Fruit fly (Drosophila melanogaster): Measurements from ENCODE around the gene CG9705.

CG9705 gene

DNA sequence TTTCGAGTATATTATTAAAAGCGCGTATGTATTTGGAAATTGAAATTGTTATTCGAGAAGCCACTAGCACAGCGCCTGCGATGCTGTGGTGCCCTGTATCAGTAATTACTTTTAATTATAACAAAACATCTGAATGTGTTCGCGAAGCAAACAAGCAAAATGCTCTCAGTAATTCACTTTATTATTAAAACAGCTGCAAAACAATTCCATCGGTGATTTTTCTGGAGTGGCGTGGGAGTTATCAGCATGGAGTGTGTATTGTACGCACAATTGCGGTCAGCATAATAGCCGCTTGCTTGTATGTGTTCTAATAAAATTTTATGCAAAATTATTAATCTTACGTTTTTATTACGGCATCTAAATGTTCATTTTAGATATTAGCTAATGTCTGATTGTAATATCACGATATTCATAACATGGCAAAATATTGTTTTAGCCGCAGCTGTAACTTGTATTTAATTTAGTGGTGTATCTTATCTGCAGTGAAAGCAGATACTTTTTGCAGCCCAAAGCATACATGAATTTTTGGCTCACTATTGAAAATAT is 2.4 kb downstream of the CG9705 start (continued):
- TF ChIP-seq CG18011 (GFP tag; optimal IDR thresholded peaks at IDR 0.05): no peak
- TF ChIP-seq grau (tag; optimal IDR thresholded peaks at IDR 0.05): peak; percentile 70
- TF ChIP-seq Ssrp (tag; optimal IDR thresholded peaks at IDR 0.05): peak; percentile 77
- peak; percentile 72 for TF ChIP-seq Chrac-16 (GFP tag; optimal IDR thresholded peaks at IDR 0.05)
- TF ChIP-seq Hmr (GFP tag; optimal IDR thresholded peaks at IDR 0.05): peak; percentile 73
- no peak; the same call in 1 of the 2 replicates for TF ChIP-seq CG31441 (GFP tag; IDR thresholded peaks at IDR 0.05)
- no peak for TF ChIP-seq Bdp1 (GFP tag; optimal IDR thresholded peaks at IDR 0.05)
- TF ChIP-seq trem (tag; optimal IDR thresholded peaks at IDR 0.05): peak; percentile 68
- TF ChIP-seq CG17612 (GFP tag; IDR thresholded peaks at IDR 0.05): peak; percentile 39; the same call in 1 of the 2 replicates
- TF ChIP-seq gsb (GFP tag; IDR thresholded peaks at IDR 0.05): peak; percentile 56; the same call in 1 of the 2 replicates
- TF ChIP-seq CG8388 (GFP tag; optimal IDR thresholded peaks at IDR 0.05): peak; percentile 72
- TF ChIP-seq da (GFP tag; optimal IDR thresholded peaks at IDR 0.05): no peak
- TF ChIP-seq cato (GFP tag; optimal IDR thresholded peaks at IDR 0.05; ENCODE audit: borderline replicate concordance): peak; percentile 23
- peak; percentile 80 for TF ChIP-seq Ptx1 (GFP tag; IDR thresholded peaks at IDR 0.05)
- TF ChIP-seq Kr (GFP tag; optimal IDR thresholded peaks at IDR 0.05): no peak
- no peak for TF ChIP-seq vfl (GFP tag; optimal IDR thresholded peaks at IDR 0.05)
- TF ChIP-seq al (GFP tag; IDR thresholded peaks at IDR 0.05): 0 out of 2 replicates have a peak, but pooled peaks have one; percentile 26
- TF ChIP-seq CG43689 (GFP tag; IDR thresholded peaks at IDR 0.05): no peak
- TF ChIP-seq h (optimal IDR thresholded peaks at IDR 0.05): no peak
- TF ChIP-seq ap (GFP tag; IDR thresholded peaks at IDR 0.05): peak; percentile 65
- TF ChIP-seq CG9215 (GFP tag; IDR thresholded peaks at IDR 0.05): peak; percentile 19; the same call in 1 of the 2 replicates
- peak; percentile 81 for TF ChIP-seq Xrp1 (GFP tag; IDR thresholded peaks at IDR 0.05)
- peak; percentile 6 for TF ChIP-seq CG7987 (GFP tag; optimal IDR thresholded peaks at IDR 0.05)
- 0 out of 2 replicates have a peak, but pooled peaks have one; percentile 7 for TF ChIP-seq CG3847 (GFP tag; IDR thresholded peaks at IDR 0.05)
- TF ChIP-seq ara (GFP tag; IDR thresholded peaks at IDR 0.05): peak; percentile 72; the same call in 1 of the 2 replicates
- peak; percentile 46 for TF ChIP-seq HLH54F (GFP tag; optimal IDR thresholded peaks at IDR 0.05)
- TF ChIP-seq CG17912 (GFP tag; optimal IDR thresholded peaks at IDR 0.05): no peak
- peak; percentile 83 for TF ChIP-seq bab2 (GFP tag; optimal IDR thresholded peaks at IDR 0.05)
- TF ChIP-seq usp (GFP tag; optimal IDR thresholded peaks at IDR 0.05): no peak
- TF ChIP-seq vnd (GFP tag; IDR thresholded peaks at IDR 0.05; ENCODE audit: partially characterized antibody): no peak
- TF ChIP-seq Antp (GFP tag; optimal IDR thresholded peaks at IDR 0.05): peak; percentile 63
- peak; percentile 37 for TF ChIP-seq CG12659 (GFP tag; optimal IDR thresholded peaks at IDR 0.05)
- no peak for TF ChIP-seq Hr39 (optimal IDR thresholded peaks at IDR 0.05)
- TF ChIP-seq nom (GFP tag; optimal IDR thresholded peaks at IDR 0.05): peak; percentile 18
- TF ChIP-seq kay (GFP tag; optimal IDR thresholded peaks at IDR 0.05): peak; percentile 52
- peak; percentile 76 for TF ChIP-seq Fer3 (tag; optimal IDR thresholded peaks at IDR 0.05)
- TF ChIP-seq CG10431 (GFP tag; optimal IDR thresholded peaks at IDR 0.05): no peak
- TF ChIP-seq CG8478 (optimal IDR thresholded peaks at IDR 0.05): no peak
- TF ChIP-seq CG3065 (GFP tag; optimal IDR thresholded peaks at IDR 0.05): no peak
- no peak for TF ChIP-seq CG13894 (tag; optimal IDR thresholded peaks at IDR 0.05)
- TF ChIP-seq bsh (GFP tag; optimal IDR thresholded peaks at IDR 0.05): peak in 1 of 2 experiments; percentile 87
- no peak for TF ChIP-seq CG13123 (GFP tag; optimal IDR thresholded peaks at IDR 0.05)
- TF ChIP-seq lab (GFP tag; optimal IDR thresholded peaks at IDR 0.05): no peak
- peak; percentile 48 for TF ChIP-seq CG10654 (GFP tag; optimal IDR thresholded peaks at IDR 0.05)
- no peak for TF ChIP-seq cas (GFP tag; IDR thresholded peaks at IDR 0.05)
- TF ChIP-seq Atf-2 (GFP tag; optimal IDR thresholded peaks at IDR 0.05): peak; percentile 64
- TF ChIP-seq CG10267 (tag; optimal IDR thresholded peaks at IDR 0.05): peak; percentile 77
- TF ChIP-seq lov (optimal IDR thresholded peaks at IDR 0.05): no peak
- peak; percentile 44; the same call in 1 of the 3 replicates for TF ChIP-seq lov (GFP tag; IDR thresholded peaks at IDR 0.05)
- peak; percentile 32 for TF ChIP-seq CG9817 (tag; optimal IDR thresholded peaks at IDR 0.05)
- peak; percentile 26 for TF ChIP-seq CG31365 (tag; optimal IDR thresholded peaks at IDR 0.05)
- TF ChIP-seq psq (GFP tag; optimal IDR thresholded peaks at IDR 0.05): no peak

Data from whole organism, embryonic.